Worm (Caenorhabditis elegans) whole organism, L2 larva: Measurements from ENCODE around the gene R13H4.6.
A peak's percentile ranks its signal among the peaks of the same experiment; 100 is the strongest.

ENCODE experiments used
- C34F6.9 ChIP-seq: fragments of 150-350 bp; optimal IDR thresholded peaks from 2 replicates; lab custom pipeline; 2014; ENCODE audit warnings: missing biosample characterization, missing genetic modification characterization
- F13H6.1 ChIP-seq: sonication (generic microtip); optimal IDR thresholded peaks from 2 replicates; lab custom pipeline; 2016; ENCODE audit warnings: missing genetic modification characterization, missing compliant biosample characterization
- R02D3.7 ChIP-seq: fragments of 150-350 bp; optimal IDR thresholded peaks from 2 replicates; lab custom pipeline; 2014; ENCODE audit warnings: missing biosample characterization, missing genetic modification characterization
- Y55F3AM.14 ChIP-seq: fragments of 200-800 bp; sonication (Bioruptor generic); optimal IDR thresholded peaks from 2 replicates; lab custom pipeline; 2018; ENCODE audit warnings: mild to moderate bottlenecking, missing genetic modification characterization, missing compliant biosample characterization
- ZK546.5 ChIP-seq: sonication (generic microtip); optimal IDR thresholded peaks from 2 replicates; lab custom pipeline; 2017; ENCODE audit warnings: missing biosample characterization, missing genetic modification characterization
- alr-1 ChIP-seq: fragments of 150-350 bp; optimal IDR thresholded peaks from 2 replicates; lab custom pipeline; 2014; ENCODE audit warnings: missing biosample characterization, missing genetic modification characterization
- aly-2 ChIP-seq: fragments of 150-350 bp; optimal IDR thresholded peaks from 2 replicates; lab custom pipeline; 2014; ENCODE audit warnings: missing biosample characterization, missing genetic modification characterization
- ama-1 ChIP-seq: fragments of 150-350 bp; optimal IDR thresholded peaks from 2 replicates; lab custom pipeline; 2018; ENCODE audit warnings: inconsistent platforms
- blmp-1 ChIP-seq: sonication (generic microtip); optimal IDR thresholded peaks from 2 replicates; lab custom pipeline; 2017; ENCODE audit warnings: missing genetic modification characterization, mild to moderate bottlenecking, missing compliant biosample characterization, antibody characterized with exemption, moderate library complexity; ENCODE audit not compliant: insufficient read depth
- ceh-16 ChIP-seq: fragments of 150-350 bp; optimal IDR thresholded peaks from 2 replicates; lab custom pipeline; 2014; ENCODE audit warnings: missing biosample characterization, missing genetic modification characterization
- ceh-82 ChIP-seq: fragments of 150-350 bp; optimal IDR thresholded peaks from 2 replicates; lab custom pipeline; 2014; ENCODE audit warnings: missing biosample characterization, missing genetic modification characterization
- crh-2 ChIP-seq: sonication (generic microtip); optimal IDR thresholded peaks from 2 replicates; lab custom pipeline; 2017; ENCODE audit warnings: missing biosample characterization, missing genetic modification characterization
- dmd-4 ChIP-seq: sonication (generic microtip); optimal IDR thresholded peaks from 2 replicates; lab custom pipeline; 2017; ENCODE audit warnings: missing biosample characterization, missing genetic modification characterization
- egl-27 ChIP-seq: sonication (generic microtip); optimal IDR thresholded peaks from 3 replicates; lab custom pipeline; 2017; ENCODE audit warnings: missing biosample characterization, missing genetic modification reagents, missing genetic modification characterization
- elt-1 ChIP-seq: fragments of 150-350 bp; optimal IDR thresholded peaks from 2 replicates; lab custom pipeline; 2014; ENCODE audit warnings: missing biosample characterization, missing genetic modification characterization
- elt-3 ChIP-seq: sonication (generic microtip); optimal IDR thresholded peaks from 2 replicates; lab custom pipeline; 2017; ENCODE audit warnings: missing biosample characterization, missing genetic modification characterization
- fos-1 ChIP-seq: fragments of 150-350 bp; optimal IDR thresholded peaks from 2 replicates; lab custom pipeline; 2014; ENCODE audit warnings: missing biosample characterization, missing genetic modification characterization
- gmeb-1 ChIP-seq: fragments of 150-350 bp; optimal IDR thresholded peaks from 2 replicates; lab custom pipeline; 2014; ENCODE audit warnings: missing biosample characterization, missing genetic modification characterization
- lin-11 ChIP-seq: fragments of 150-350 bp; sonication (generic microtip); optimal IDR thresholded peaks from 2 replicates; lab custom pipeline; 2014; ENCODE audit warnings: missing biosample characterization, missing genetic modification characterization, inconsistent platforms, mixed read lengths
- lin-13 ChIP-seq: fragments of 150-350 bp; optimal IDR thresholded peaks from 2 replicates; lab custom pipeline; 2014; ENCODE audit warnings: missing biosample characterization, missing genetic modification reagents, missing genetic modification characterization
- lin-39 ChIP-seq: fragments of 150-350 bp; optimal IDR thresholded peaks from 2 replicates; lab custom pipeline; 2014; ENCODE audit warnings: missing biosample characterization, missing genetic modification reagents, missing genetic modification characterization
- lsy-2 ChIP-seq, 2 experiments: fragments of 150-350 bp in 1 of 2; sonication (generic microtip) in 1 of 2; optimal IDR thresholded peaks; 2 replicates each; lab custom pipeline; 2014 to 2017; ENCODE audit warnings: missing biosample characterization in 2 of 2, missing genetic modification characterization in 2 of 2
- mab-5 ChIP-seq: fragments of 150-350 bp; optimal IDR thresholded peaks from 2 replicates; lab custom pipeline; 2014; ENCODE audit warnings: missing biosample characterization, missing genetic modification characterization
- mbf-1 ChIP-seq: sonication (generic microtip); optimal IDR thresholded peaks from 2 replicates; lab custom pipeline; 2017; ENCODE audit warnings: missing biosample characterization, missing genetic modification characterization
- mdl-1 ChIP-seq, 2 experiments: fragments of 150-350 bp in 1 of 2; sonication (generic microtip) in 1 of 2; optimal IDR thresholded peaks; 2 replicates each; lab custom pipeline; 2017; ENCODE audit warnings: missing biosample characterization in 2 of 2, missing genetic modification characterization in 2 of 2
- nhr-10 ChIP-seq: sonication (generic microtip); optimal IDR thresholded peaks from 2 replicates; lab custom pipeline; 2017; ENCODE audit warnings: missing biosample characterization, missing genetic modification characterization
- nhr-11 ChIP-seq: fragments of 150-350 bp; optimal IDR thresholded peaks from 2 replicates; lab custom pipeline; 2014; ENCODE audit warnings: missing biosample characterization, missing genetic modification characterization
- nhr-12 ChIP-seq: fragments of 150-350 bp; optimal IDR thresholded peaks from 2 replicates; lab custom pipeline; 2014; ENCODE audit warnings: missing biosample characterization, missing genetic modification characterization
- nhr-129 ChIP-seq: fragments of 150-350 bp; optimal IDR thresholded peaks from 2 replicates; lab custom pipeline; 2014; ENCODE audit warnings: missing biosample characterization, missing genetic modification characterization
- nhr-21 ChIP-seq: fragments of 150-350 bp; optimal IDR thresholded peaks from 2 replicates; lab custom pipeline; 2014; ENCODE audit warnings: missing biosample characterization, missing genetic modification characterization
- nhr-23 ChIP-seq: fragments of 150-350 bp; optimal IDR thresholded peaks from 2 replicates; lab custom pipeline; 2014; ENCODE audit warnings: missing biosample characterization, missing genetic modification reagents, missing genetic modification characterization
- nhr-237 ChIP-seq: fragments of 150-350 bp; optimal IDR thresholded peaks from 2 replicates; lab custom pipeline; 2014; ENCODE audit warnings: missing biosample characterization, missing genetic modification characterization
- nhr-25 ChIP-seq: fragments of 150-350 bp; sonication (generic microtip); optimal IDR thresholded peaks from 3 replicates; lab custom pipeline; 2014; ENCODE audit warnings: missing biosample characterization, missing genetic modification characterization
- nhr-6 ChIP-seq: fragments of 150-350 bp; optimal IDR thresholded peaks from 2 replicates; lab custom pipeline; 2014; ENCODE audit warnings: missing biosample characterization, missing genetic modification characterization
- nhr-77 ChIP-seq: fragments of 150-350 bp; optimal IDR thresholded peaks from 2 replicates; lab custom pipeline; 2014; ENCODE audit warnings: missing biosample characterization, missing genetic modification characterization
- peb-1 ChIP-seq: fragments of 150-350 bp; optimal IDR thresholded peaks from 2 replicates; lab custom pipeline; 2014; ENCODE audit warnings: missing biosample characterization, missing genetic modification characterization
- sem-4 ChIP-seq: fragments of 150-350 bp; optimal IDR thresholded peaks from 2 replicates; lab custom pipeline; 2014; ENCODE audit warnings: missing biosample characterization, missing genetic modification reagents, missing genetic modification characterization
- skn-1 ChIP-seq: sonication (generic microtip); optimal IDR thresholded peaks from 2 replicates; lab custom pipeline; 2017; ENCODE audit warnings: missing biosample characterization, missing genetic modification characterization
- sma-3 ChIP-seq: sonication (generic microtip); optimal IDR thresholded peaks from 2 replicates; lab custom pipeline; 2016; ENCODE audit warnings: missing genetic modification reagents, missing genetic modification characterization, missing compliant biosample characterization
- sma-9 ChIP-seq, 2 experiments: fragments of 150-350 bp in 1 of 2; sonication (generic microtip) in 1 of 2; optimal IDR thresholded peaks; 2 replicates each; lab custom pipeline; 2014 to 2016; ENCODE audit warnings: missing genetic modification characterization in 2 of 2, mild to moderate bottlenecking in 1 of 2, missing biosample characterization in 1 of 2, missing compliant biosample characterization in 1 of 2, missing genetic modification reagents in 1 of 2, moderate library complexity in 1 of 2
- snpc-4 ChIP-seq: fragments of 150-350 bp; optimal IDR thresholded peaks from 2 replicates; lab custom pipeline; 2014; ENCODE audit warnings: missing biosample characterization, missing genetic modification characterization
- unc-39 ChIP-seq: fragments of 150-350 bp; optimal IDR thresholded peaks from 2 replicates; lab custom pipeline; 2014; ENCODE audit warnings: missing biosample characterization, missing genetic modification characterization
- unc-55 ChIP-seq: fragments of 150-350 bp; sonication (generic microtip); optimal IDR thresholded peaks from 3 replicates; lab custom pipeline; 2014; ENCODE audit warnings: missing biosample characterization, missing genetic modification reagents, missing genetic modification characterization
- unc-62 ChIP-seq: fragments of 150-350 bp; optimal IDR thresholded peaks from 2 replicates; lab custom pipeline; 2014; ENCODE audit warnings: missing biosample characterization, missing genetic modification reagents, missing genetic modification characterization
- zag-1 ChIP-seq: fragments of 150-350 bp; optimal IDR thresholded peaks from 2 replicates; lab custom pipeline; 2014; ENCODE audit warnings: missing biosample characterization, missing genetic modification characterization
- ztf-1 ChIP-seq: fragments of 200-800 bp; sonication (Bioruptor generic); conservative IDR thresholded peaks from 2 replicates; pipeline ENCODE4 v1.3.6; 2022; ENCODE audit warnings: missing genetic modification characterization, missing compliant biosample characterization
- ztf-11 ChIP-seq: sonication (generic microtip); optimal IDR thresholded peaks from 2 replicates; lab custom pipeline; 2017; ENCODE audit warnings: missing biosample characterization, missing genetic modification characterization
- ztf-4 ChIP-seq: fragments of 150-350 bp; optimal IDR thresholded peaks from 2 replicates; lab custom pipeline; 2014; ENCODE audit warnings: missing biosample characterization, missing genetic modification characterization

The R13H4.6 gene

DNA sequence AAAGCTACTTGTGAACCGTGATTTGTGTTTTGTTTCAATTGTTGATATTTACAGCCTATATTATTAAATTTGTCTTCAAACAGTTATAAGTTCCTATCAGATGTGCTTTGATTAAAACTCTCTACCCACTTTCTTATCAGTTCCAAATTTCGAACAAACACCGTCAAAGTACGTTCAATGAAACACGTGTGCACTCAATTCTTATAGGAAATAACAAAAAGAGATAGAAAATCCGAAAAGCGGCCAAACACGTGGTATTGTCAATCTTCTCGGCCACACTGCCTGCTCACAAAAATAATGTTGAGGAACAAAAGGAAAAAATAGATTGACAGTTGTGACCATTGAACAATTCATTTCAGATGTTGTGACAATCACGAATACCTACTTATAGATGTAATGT is 23.0 kb downstream of the R13H4.6 start:
- TF ChIP-seq nhr-21 (tag; lab: Kevin White, UChicago) (peak; percentile 58), nhr-77 (tag; lab: Kevin White, UChicago) (no peak), ztf-11 (tag; lab: Kevin White, UChicago) (no peak), sma-3 (GFP tag; lab: Kevin White, UChicago) (peak; percentile 52), lsy-2 (tag; optimal IDR thresholded peaks at IDR 0.05; lab: Kevin White, UChicago) (peak in 1 of 2 experiments; percentile 74), mbf-1 (no peak), mab-5 (tag; lab: Kevin White, UChicago) (no peak), nhr-11 (no peak), Y55F3AM.14 (GFP tag; lab: Kevin White, UChicago) (no peak), sem-4 (no peak), snpc-4 (no peak), ztf-4 (peak; percentile 60), ceh-16 (tag; lab: Kevin White, UChicago) (no peak), egl-27 (tag; lab: Kevin White, UChicago) (peak; percentile 51), ama-1 (lab: Kevin White, UChicago) (no peak), elt-1 (tag; lab: Kevin White, UChicago) (no peak), fos-1 (tag; lab: Kevin White, UChicago) (peak; percentile 10), mdl-1 (tag; optimal IDR thresholded peaks at IDR 0.05; lab: Kevin White, UChicago) (peak in 1 of 2 experiments; percentile 84), blmp-1 (tag; lab: Kevin White, UChicago) (peak; percentile 69), nhr-12 (tag; lab: Kevin White, UChicago) (no peak), lin-13 (peak; percentile 25), sma-9 (GFP tag; optimal IDR thresholded peaks at IDR 0.05; lab: Kevin White, UChicago) (peak; percentile 95), sma-9 (tag; optimal IDR thresholded peaks at IDR 0.05; lab: Kevin White, UChicago) (no peak), crh-2 (peak; percentile 82), ZK546.5 (no peak), F13H6.1 (peak; percentile 87), nhr-23 (tag; lab: Kevin White, UChicago) (no peak), unc-39 (no peak), nhr-25 (tag; lab: Kevin White, UChicago) (peak; percentile 13), gmeb-1 (peak; percentile 70), unc-62 (no peak), nhr-6 (tag; lab: Kevin White, UChicago) (peak; percentile 3), ztf-1 (GFP tag; lab: Robert Waterston, UW) (no peak), R02D3.7 (tag; lab: Kevin White, UChicago) (no peak), lin-11 (tag; lab: Kevin White, UChicago) (no peak), dmd-4 (tag; lab: Kevin White, UChicago) (no peak), peb-1 (tag; lab: Kevin White, UChicago) (no peak), skn-1 (tag; lab: Kevin White, UChicago) (no peak), nhr-237 (tag; lab: Kevin White, UChicago) (no peak), nhr-10 (no peak), lin-39 (tag; lab: Kevin White, UChicago) (no peak), alr-1 (tag; lab: Kevin White, UChicago) (no peak), zag-1 (tag; lab: Kevin White, UChicago) (no peak), C34F6.9 (tag; lab: Kevin White, UChicago) (peak; percentile 51), ceh-82 (tag; lab: Kevin White, UChicago) (no peak), aly-2 (tag; lab: Kevin White, UChicago) (no peak), nhr-129 (tag; lab: Kevin White, UChicago) (peak; percentile 91), elt-3 (tag; lab: Kevin White, UChicago) (no peak), unc-55 (GFP tag; lab: Kevin White, UChicago) (no peak)
